Fruit fly (Drosophila melanogaster) whole organism, embryonic: ENCODE data around the gene CG9166.
A peak's percentile ranks its signal among the peaks of the same experiment; 100 is the strongest.

ENCODE experiments used
- Bdp1 ChIP-seq: fragments of 200-800 bp; sonication (Bioruptor generic); optimal IDR thresholded peaks from 3 replicates; lab custom pipeline; 2016; ENCODE audit warnings: missing biosample characterization, missing genetic modification characterization
- CG10267 ChIP-seq: fragments of 200-800 bp; sonication (Bioruptor generic); optimal IDR thresholded peaks from 2 replicates; lab custom pipeline; 2018; ENCODE audit warnings: missing biosample characterization, mild to moderate bottlenecking, missing genetic modification characterization, moderate library complexity
- CG10274 ChIP-seq: fragments of 200-800 bp; sonication (Bioruptor generic); optimal IDR thresholded peaks from 3 replicates; lab custom pipeline; 2017; ENCODE audit warnings: missing biosample characterization, mild to moderate bottlenecking, missing genetic modification characterization
- CG10366 ChIP-seq: fragments of 200-800 bp; sonication (Bioruptor generic); IDR thresholded peaks from 2 replicates; pipeline ENCODE4 v1.3.6; 2022; ENCODE audit warnings: missing biosample characterization, missing genetic modification characterization
- CG12219 ChIP-seq: fragments of 200-800 bp; sonication (Bioruptor generic); optimal IDR thresholded peaks from 3 replicates; lab custom pipeline; 2018; ENCODE audit warnings: missing biosample characterization, mild to moderate bottlenecking, missing genetic modification characterization
- CG12391 ChIP-seq: fragments of 200-800 bp; sonication (Bioruptor generic); optimal IDR thresholded peaks from 3 replicates; lab custom pipeline; 2018; ENCODE audit warnings: missing biosample characterization, mild to moderate bottlenecking, missing genetic modification characterization, moderate library complexity
- CG13287 ChIP-seq: fragments of 200-800 bp; sonication (Bioruptor generic); IDR thresholded peaks from 2 replicates; pipeline ENCODE4 v1.3.6; 2022; ENCODE audit warnings: missing biosample characterization, missing genetic modification characterization; ENCODE audit not compliant: partially characterized antibody
- CG14965 ChIP-seq: fragments of 200-800 bp; sonication (Bioruptor generic); optimal IDR thresholded peaks from 2 replicates; lab custom pipeline; 2016; ENCODE audit warnings: missing biosample characterization, missing genetic modification characterization, borderline replicate concordance
- CG1647 ChIP-seq: fragments of 200-800 bp; sonication (Bioruptor generic); optimal IDR thresholded peaks from 3 replicates; lab custom pipeline; 2016; ENCODE audit warnings: missing biosample characterization, missing genetic modification characterization
- CG17802 ChIP-seq: fragments of 200-800 bp; sonication (Bioruptor generic); optimal IDR thresholded peaks from 2 replicates; lab custom pipeline; 2018; ENCODE audit warnings: missing biosample characterization, mild to moderate bottlenecking, missing genetic modification characterization, moderate library complexity
- CG2120 ChIP-seq: fragments of 200-800 bp; sonication (Bioruptor generic); optimal IDR thresholded peaks from 3 replicates; lab custom pipeline; 2016; ENCODE audit warnings: missing biosample characterization, missing genetic modification characterization
- CG31224 ChIP-seq: fragments of 200-800 bp; sonication (Bioruptor generic); IDR thresholded peaks from 2 replicates; pipeline ENCODE4 v1.3.6; 2022; ENCODE audit warnings: missing biosample characterization, missing genetic modification characterization
- CG31388 ChIP-seq: fragments of 200-800 bp; sonication (Bioruptor generic); optimal IDR thresholded peaks from 2 replicates; lab custom pipeline; 2016; ENCODE audit warnings: missing biosample characterization, missing genetic modification characterization
- CG3847 ChIP-seq: fragments of 200-800 bp; sonication (Bioruptor generic); IDR thresholded peaks from 2 replicates; pipeline ENCODE4 v1.3.6; 2022; ENCODE audit warnings: missing biosample characterization, missing genetic modification characterization
- CG4328 ChIP-seq: fragments of 200-800 bp; sonication (Bioruptor generic); optimal IDR thresholded peaks from 3 replicates; lab custom pipeline; 2017; ENCODE audit warnings: missing biosample characterization, missing genetic modification reagents, missing genetic modification characterization
- CG4404 ChIP-seq: fragments of 200-800 bp; sonication (Bioruptor generic); IDR thresholded peaks from 2 replicates; pipeline ENCODE4 v1.3.6; 2022; ENCODE audit warnings: missing biosample characterization, missing genetic modification characterization
- CG7786 ChIP-seq: fragments of 200-800 bp; sonication (Bioruptor generic); optimal IDR thresholded peaks from 2 replicates; lab custom pipeline; 2016; ENCODE audit warnings: missing biosample characterization, missing genetic modification characterization
- CG8359 ChIP-seq: fragments of 200-800 bp; sonication (Bioruptor generic); optimal IDR thresholded peaks from 2 replicates; lab custom pipeline; 2017; ENCODE audit warnings: missing biosample characterization, mild to moderate bottlenecking, missing genetic modification characterization, borderline replicate concordance
- CG9876 ChIP-seq: fragments of 200-800 bp; sonication (Bioruptor generic); optimal IDR thresholded peaks from 2 replicates; lab custom pipeline; 2016; ENCODE audit warnings: missing biosample characterization, missing genetic modification characterization
- CTCF ChIP-seq: fragments of 200-800 bp; sonication (Bioruptor generic); optimal IDR thresholded peaks from 2 replicates; lab custom pipeline; 2017; ENCODE audit warnings: missing biosample characterization, mild to moderate bottlenecking, missing genetic modification characterization, moderate library complexity
- Dad ChIP-seq: fragments of 200-800 bp; sonication (Bioruptor generic); optimal IDR thresholded peaks from 3 replicates; lab custom pipeline; 2016; ENCODE audit warnings: missing biosample characterization, missing genetic modification characterization
- Deaf1 ChIP-seq: fragments of 200-800 bp; optimal IDR thresholded peaks from 3 replicates; lab custom pipeline; 2019; ENCODE audit warnings: missing biosample characterization, mild to moderate bottlenecking, missing genetic modification characterization, moderate library complexity
- Doc2 ChIP-seq: fragments of 200-800 bp; sonication (Bioruptor generic); IDR thresholded peaks from 2 replicates; pipeline ENCODE4 v1.3.6; 2022; ENCODE audit warnings: missing biosample characterization, missing genetic modification characterization
- Drgx ChIP-seq: fragments of 200-800 bp; sonication (Bioruptor generic); IDR thresholded peaks from 2 replicates; pipeline ENCODE4 v1.3.6; 2022; ENCODE audit warnings: missing biosample characterization, missing genetic modification characterization
- Eip74EF ChIP-seq, 2 experiments: fragments of 200-800 bp in 1 of 2; fragments of >200 bp in 1 of 2; sonication (Bioruptor generic) in 1 of 2; optimal IDR thresholded peaks; 2 replicates each; lab custom pipeline; 2017 to 2019; ENCODE audit warnings: missing biosample characterization in 2 of 2, missing genetic modification characterization in 2 of 2, mild to moderate bottlenecking in 1 of 2, moderate library complexity in 1 of 2
- Fer3 ChIP-seq: fragments of 200-800 bp; sonication (Bioruptor generic); optimal IDR thresholded peaks from 2 replicates; lab custom pipeline; 2018; ENCODE audit warnings: missing biosample characterization, mild to moderate bottlenecking, missing genetic modification characterization, moderate library complexity
- Gsc ChIP-seq: fragments of 200-800 bp; sonication (Bioruptor generic); IDR thresholded peaks from 2 replicates; pipeline ENCODE4 v1.3.6; 2022; ENCODE audit warnings: missing biosample characterization, missing genetic modification characterization
- Myb ChIP-seq: fragments of 200-800 bp; sonication (Bioruptor generic); optimal IDR thresholded peaks from 2 replicates; lab custom pipeline; 2016; ENCODE audit warnings: missing biosample characterization, missing genetic modification characterization
- Pdp1 ChIP-seq, 2 experiments: fragments of 200-800 bp; sonication (Bioruptor generic); optimal IDR thresholded peaks; 3 replicates each; lab custom pipeline; 2016; ENCODE audit warnings: missing biosample characterization in 2 of 2, missing genetic modification characterization in 2 of 2, mild to moderate bottlenecking in 1 of 2, moderate library complexity in 1 of 2
- Ptx1 ChIP-seq: fragments of 200-800 bp; sonication (Bioruptor generic); IDR thresholded peaks from 2 replicates; pipeline ENCODE4 v1.3.6; 2022; ENCODE audit warnings: missing biosample characterization, missing genetic modification characterization
- Scr ChIP-seq: fragments of 200-800 bp; sonication (Bioruptor generic); IDR thresholded peaks from 2 replicates; pipeline ENCODE4 v1.3.6; 2022; ENCODE audit warnings: missing biosample characterization, missing genetic modification characterization; ENCODE audit not compliant: partially characterized antibody
- TFAM ChIP-seq: fragments of 200-800 bp; sonication (Bioruptor generic); optimal IDR thresholded peaks from 2 replicates; lab custom pipeline; 2017; ENCODE audit warnings: missing biosample characterization, missing genetic modification characterization, inconsistent platforms
- Taf1 ChIP-seq: fragments of 200-800 bp; sonication (Bioruptor generic); IDR thresholded peaks from 2 replicates; pipeline ENCODE4 v1.3.6; 2022; ENCODE audit warnings: missing biosample characterization, missing genetic modification characterization
- dati ChIP-seq: fragments of 200-800 bp; sonication (Bioruptor generic); IDR thresholded peaks from 2 replicates; pipeline ENCODE4 v1.3.6; 2022; ENCODE audit warnings: missing biosample characterization, missing genetic modification characterization
- esg ChIP-seq: fragments of 200-800 bp; sonication (Bioruptor generic); conservative IDR thresholded peaks from 2 replicates; pipeline ENCODE4 v1.3.6; 2022; ENCODE audit warnings: missing biosample characterization, missing genetic modification characterization
- ewg ChIP-seq: fragments of 200-800 bp; sonication (Bioruptor generic); optimal IDR thresholded peaks from 3 replicates; lab custom pipeline; 2017; ENCODE audit warnings: mild to moderate bottlenecking, missing biosample characterization, missing genetic modification reagents, missing genetic modification characterization
- gce ChIP-seq: fragments of 200-800 bp; sonication (Bioruptor generic); IDR thresholded peaks from 3 replicates; pipeline ENCODE4 v1.3.6; 2022; ENCODE audit warnings: missing biosample characterization, missing genetic modification characterization
- gcm ChIP-seq: fragments of 200-800 bp; sonication (Bioruptor generic); optimal IDR thresholded peaks from 2 replicates; lab custom pipeline; 2019; ENCODE audit warnings: missing biosample characterization, mild to moderate bottlenecking, missing genetic modification characterization, moderate library complexity
- hbn ChIP-seq: fragments of 200-800 bp; sonication (Bioruptor generic); IDR thresholded peaks from 2 replicates; pipeline ENCODE4 v1.3.6; 2022; ENCODE audit warnings: missing biosample characterization, missing genetic modification characterization; ENCODE audit not compliant: partially characterized antibody
- insv ChIP-seq, 2 experiments: fragments of 200-800 bp; sonication (Bioruptor generic); optimal IDR thresholded peaks; 3 replicates each; lab custom pipeline; 2016 to 2018; ENCODE audit warnings: missing biosample characterization in 2 of 2, missing genetic modification characterization in 2 of 2
- mam ChIP-seq: fragments of 200-800 bp; sonication (Bioruptor generic); optimal IDR thresholded peaks from 3 replicates; lab custom pipeline; 2016; ENCODE audit warnings: missing biosample characterization, missing genetic modification characterization
- org-1 ChIP-seq: fragments of 200-800 bp; sonication (Bioruptor generic); optimal IDR thresholded peaks from 2 replicates; lab custom pipeline; 2017; ENCODE audit warnings: missing biosample characterization, missing genetic modification characterization
- pb ChIP-seq: fragments of 200-800 bp; sonication (Bioruptor generic); optimal IDR thresholded peaks from 3 replicates; lab custom pipeline; 2016; ENCODE audit warnings: missing biosample characterization, missing genetic modification characterization
- pzg ChIP-seq: fragments of 200-800 bp; sonication (Bioruptor generic); optimal IDR thresholded peaks from 3 replicates; lab custom pipeline; 2018; ENCODE audit warnings: missing biosample characterization, mild to moderate bottlenecking, missing genetic modification characterization, moderate library complexity
- so ChIP-seq: fragments of 200-800 bp; sonication (Bioruptor generic); IDR thresholded peaks from 3 replicates; pipeline ENCODE4 v1.3.6; 2022; ENCODE audit warnings: missing biosample characterization, missing genetic modification characterization
- stc ChIP-seq: fragments of 200-800 bp; sonication (Bioruptor generic); IDR thresholded peaks from 2 replicates; pipeline ENCODE4 v1.3.6; 2022; ENCODE audit warnings: missing biosample characterization, missing genetic modification characterization
- stwl ChIP-seq: fragments of 200-800 bp; sonication (Bioruptor generic); optimal IDR thresholded peaks from 3 replicates; lab custom pipeline; 2018; ENCODE audit warnings: missing biosample characterization, mild to moderate bottlenecking, missing genetic modification characterization, moderate library complexity
- toy ChIP-seq: fragments of 200-800 bp; sonication (Bioruptor generic); IDR thresholded peaks from 2 replicates; pipeline ENCODE4 v1.3.6; 2022; ENCODE audit warnings: missing biosample characterization, missing genetic modification characterization
- trh ChIP-seq: fragments of 200-800 bp; sonication (Bioruptor generic); optimal IDR thresholded peaks from 2 replicates; lab custom pipeline; 2016; ENCODE audit warnings: missing biosample characterization, missing genetic modification characterization
- zen2 ChIP-seq: fragments of 200-800 bp; sonication (Bioruptor generic); IDR thresholded peaks from 3 replicates; pipeline ENCODE4 v1.3.6; 2022; ENCODE audit warnings: missing biosample characterization, missing genetic modification characterization; ENCODE audit not compliant: partially characterized antibody

The CG9166 gene

dm6 chr3L:1378862-1379543, 28.1 kb downstream of the CG9166 start (continued):
- TF ChIP-seq stc (peak; percentile 65; the same call in 1 of the 2 replicates), CG10274 (GFP tag; lab: Kevin White, UChicago) (no peak), Scr (GFP tag; lab: Robert Waterston, UW) (no peak), CG1647 (no peak), Gsc (peak; percentile 18; the same call in 1 of the 2 replicates), Deaf1 (no peak), pb (GFP tag; lab: Kevin White, UChicago) (no peak), insv (GFP tag; optimal IDR thresholded peaks at IDR 0.05; lab: Kevin White, UChicago) (no peak), ewg (GFP tag; lab: Kevin White, UChicago) (peak; percentile 57), Bdp1 (GFP tag; lab: Kevin White, UChicago) (no peak), dati (GFP tag; lab: Robert Waterston, UW) (no peak), stwl (tag; lab: Kevin White, UChicago) (peak; percentile 11), Dad (GFP tag; lab: Kevin White, UChicago) (no peak), org-1 (GFP tag; lab: Kevin White, UChicago) (peak; percentile 40), hbn (no peak), CG10267 (tag; lab: Kevin White, UChicago) (peak; percentile 76), CG7786 (GFP tag; lab: Kevin White, UChicago) (no peak), esg (GFP tag; lab: Robert Waterston, UW) (peak; percentile 42), Ptx1 (GFP tag; lab: Robert Waterston, UW) (peak; percentile 55; the same call in 1 of the 2 replicates), Eip74EF (GFP tag; optimal IDR thresholded peaks at IDR 0.05; lab: Kevin White, UChicago) (peak in 1 of 2 experiments; percentile 21), CG2120 (GFP tag; lab: Kevin White, UChicago) (peak; percentile 18), Drgx (GFP tag; lab: Robert Waterston, UW) (peak; percentile 92), Taf1 (GFP tag; lab: Robert Waterston, UW) (no peak), CG13287 (GFP tag; lab: Robert Waterston, UW) (no peak), CG4328 (GFP tag; lab: Kevin White, UChicago) (no peak), CG3847 (GFP tag; lab: Robert Waterston, UW) (peak; percentile 21; the same call in 1 of the 2 replicates), CG17802 (tag; lab: Kevin White, UChicago) (peak; percentile 40), CTCF (GFP tag; lab: Kevin White, UChicago) (no peak), CG12391 (tag; lab: Kevin White, UChicago) (peak; percentile 78), CG8359 (GFP tag; lab: Kevin White, UChicago) (peak; percentile 10), CG14965 (GFP tag; lab: Kevin White, UChicago) (no peak), mam (peak; percentile 7), Pdp1 (GFP tag; optimal IDR thresholded peaks at IDR 0.05; lab: Kevin White, UChicago) (peak; percentile 26 to 39), Myb (GFP tag; lab: Kevin White, UChicago) (no peak), CG4404 (GFP tag; lab: Robert Waterston, UW) (peak; percentile 62), CG12219 (peak; percentile 56), so (GFP tag; lab: Robert Waterston, UW) (no peak; the same call in 2 of the 3 replicates), zen2 (GFP tag; lab: Robert Waterston, UW) (no peak), pzg (GFP tag; lab: Kevin White, UChicago) (no peak), CG9876 (GFP tag; lab: Kevin White, UChicago) (no peak), trh (no peak), CG31388 (no peak), CG10366 (peak; percentile 59), Fer3 (peak; percentile 51), toy (GFP tag; lab: Robert Waterston, UW) (peak; percentile 31; the same call in 1 of the 2 replicates), Doc2 (GFP tag; lab: Robert Waterston, UW) (0 out of 2 replicates have a peak, but pooled peaks have one; percentile 8), gce (0 out of 3 replicates have a peak, but pooled peaks have one; percentile 13), gcm (GFP tag; lab: Kevin White, UChicago) (peak; percentile 59), TFAM (GFP tag; lab: Kevin White, UChicago) (no peak), CG31224 (GFP tag; lab: Robert Waterston, UW) (peak; percentile 69)
